Fruit fly (Drosophila melanogaster) whole organism, embryonic: ENCODE measurements around the gene CG14669.
A peak's percentile ranks its signal among the peaks of the same experiment; 100 is the strongest.

Experiments used
- Aef1 ChIP-seq: fragments of 200-800 bp; sonication (Bioruptor generic); IDR thresholded peaks from 3 replicates; pipeline ENCODE4 v1.3.6; 2022; ENCODE audit warnings: missing biosample characterization, missing genetic modification characterization
- Bdp1 ChIP-seq: fragments of 200-800 bp; sonication (Bioruptor generic); optimal IDR thresholded peaks from 3 replicates; lab custom pipeline; 2016; ENCODE audit warnings: missing biosample characterization, missing genetic modification characterization
- CG10543 ChIP-seq: fragments of 200-800 bp; sonication (Bioruptor generic); optimal IDR thresholded peaks from 3 replicates; lab custom pipeline; 2017; ENCODE audit warnings: missing biosample characterization, mild to moderate bottlenecking, missing genetic modification characterization, moderate library complexity
- CG1233 ChIP-seq: fragments of 200-800 bp; sonication (Bioruptor generic); optimal IDR thresholded peaks from 4 replicates; lab custom pipeline; 2018; ENCODE audit warnings: missing biosample characterization, mild to moderate bottlenecking, missing genetic modification characterization
- CG16813 ChIP-seq: fragments of 200-800 bp; sonication (Bioruptor generic); IDR thresholded peaks from 3 replicates; pipeline ENCODE4 v1.3.6; 2022; ENCODE audit warnings: missing biosample characterization, missing genetic modification characterization; ENCODE audit not compliant: partially characterized antibody
- CG17328 ChIP-seq: fragments of 200-800 bp; sonication (Bioruptor generic); IDR thresholded peaks from 2 replicates; pipeline ENCODE4 v1.3.6; 2022; ENCODE audit warnings: missing biosample characterization, missing genetic modification characterization
- CG18262 ChIP-seq: fragments of 200-800 bp; optimal IDR thresholded peaks from 3 replicates; lab custom pipeline; 2019; ENCODE audit warnings: missing biosample characterization, mild to moderate bottlenecking, missing genetic modification characterization, moderate library complexity
- CG18599 ChIP-seq: fragments of 200-800 bp; sonication (Bioruptor generic); optimal IDR thresholded peaks from 3 replicates; lab custom pipeline; 2017; ENCODE audit warnings: missing biosample characterization, missing genetic modification characterization, mild to moderate bottlenecking, moderate library complexity, missing genetic modification reagents
- CG4424 ChIP-seq: fragments of 200-800 bp; sonication (Bioruptor generic); optimal IDR thresholded peaks from 3 replicates; lab custom pipeline; 2016; ENCODE audit warnings: missing biosample characterization, missing genetic modification characterization
- CG4820 ChIP-seq: fragments of 200-800 bp; sonication (Bioruptor generic); optimal IDR thresholded peaks from 3 replicates; lab custom pipeline; 2016; ENCODE audit warnings: missing biosample characterization, missing genetic modification characterization
- CG6791 ChIP-seq: fragments of 200-800 bp; sonication (Bioruptor generic); IDR thresholded peaks from 3 replicates; pipeline ENCODE4 v1.3.6; 2022; ENCODE audit warnings: missing biosample characterization, missing genetic modification characterization; ENCODE audit not compliant: partially characterized antibody
- CG7271 ChIP-seq: fragments of 200-800 bp; sonication (Bioruptor generic); optimal IDR thresholded peaks from 2 replicates; lab custom pipeline; 2018; ENCODE audit warnings: missing biosample characterization, mild to moderate bottlenecking, missing genetic modification characterization, moderate library complexity
- CG7839 ChIP-seq: fragments of 200-800 bp; sonication (Bioruptor generic); optimal IDR thresholded peaks from 3 replicates; lab custom pipeline; 2018; ENCODE audit warnings: missing biosample characterization, mild to moderate bottlenecking, missing genetic modification characterization, moderate library complexity
- CG8765 ChIP-seq: fragments of 200-800 bp; sonication (Bioruptor generic); IDR thresholded peaks from 2 replicates; pipeline ENCODE4 v1.3.6; 2022; ENCODE audit warnings: missing biosample characterization, missing genetic modification characterization
- CG9727 ChIP-seq: fragments of 200-800 bp; sonication (Bioruptor generic); optimal IDR thresholded peaks from 3 replicates; lab custom pipeline; 2017; ENCODE audit warnings: missing biosample characterization, mild to moderate bottlenecking, missing genetic modification characterization
- D ChIP-seq, 2 experiments: fragments of 200-800 bp in 1 of 2; fragments of >200 bp in 1 of 2; sonication (Bioruptor generic) in 1 of 2; optimal IDR thresholded peaks; 2 replicates in 1 of 2; 3 replicates in 1 of 2; lab custom pipeline; 2017; ENCODE audit warnings: mild to moderate bottlenecking in 1 of 2, missing biosample characterization in 1 of 2, missing genetic modification characterization in 1 of 2, missing genetic modification reagents in 1 of 2
- Doc2 ChIP-seq: fragments of 200-800 bp; sonication (Bioruptor generic); IDR thresholded peaks from 2 replicates; pipeline ENCODE4 v1.3.6; 2022; ENCODE audit warnings: missing biosample characterization, missing genetic modification characterization
- Eip74EF ChIP-seq, 2 experiments: fragments of 200-800 bp in 1 of 2; fragments of >200 bp in 1 of 2; sonication (Bioruptor generic) in 1 of 2; optimal IDR thresholded peaks; 2 replicates each; lab custom pipeline; 2017 to 2019; ENCODE audit warnings: missing biosample characterization in 2 of 2, missing genetic modification characterization in 2 of 2, mild to moderate bottlenecking in 1 of 2, moderate library complexity in 1 of 2
- Ets65A ChIP-seq: fragments of 200-800 bp; sonication (Bioruptor generic); peaks from one replicate; lab custom pipeline; 2016; ENCODE audit warnings: missing biosample characterization, missing genetic modification characterization
- Fer2 ChIP-seq: fragments of 200-800 bp; sonication (Bioruptor generic); optimal IDR thresholded peaks from 2 replicates; lab custom pipeline; 2018; ENCODE audit warnings: missing biosample characterization, mild to moderate bottlenecking, missing genetic modification characterization, moderate library complexity
- HHEX ChIP-seq: fragments of 200-800 bp; sonication (Bioruptor generic); optimal IDR thresholded peaks from 3 replicates; lab custom pipeline; 2017; ENCODE audit warnings: missing biosample characterization, mild to moderate bottlenecking, missing genetic modification characterization, missing genetic modification reagents
- Hmx ChIP-seq: fragments of 200-800 bp; sonication (Bioruptor generic); optimal IDR thresholded peaks from 2 replicates; lab custom pipeline; 2016; ENCODE audit warnings: missing biosample characterization, missing genetic modification characterization
- Hr39 ChIP-seq: fragments of >200 bp; optimal IDR thresholded peaks from 2 replicates; lab custom pipeline; 2017
- Kr ChIP-seq: fragments of 200-800 bp; sonication (Bioruptor generic); optimal IDR thresholded peaks from 2 replicates; lab custom pipeline; 2017; ENCODE audit warnings: missing biosample characterization, mild to moderate bottlenecking, missing genetic modification characterization
- Lhr ChIP-seq: fragments of 200-800 bp; sonication (Bioruptor generic); optimal IDR thresholded peaks from 3 replicates; lab custom pipeline; 2017; ENCODE audit warnings: mild to moderate bottlenecking, missing biosample characterization, missing genetic modification reagents, missing genetic modification characterization
- MTF-1 ChIP-seq: fragments of 200-800 bp; sonication (Bioruptor generic); optimal IDR thresholded peaks from 2 replicates; lab custom pipeline; 2018; ENCODE audit warnings: missing biosample characterization, mild to moderate bottlenecking, missing genetic modification characterization, borderline replicate concordance
- NC2β ChIP-seq: fragments of 200-800 bp; sonication (Bioruptor generic); optimal IDR thresholded peaks from 2 replicates; lab custom pipeline; 2016; ENCODE audit warnings: missing biosample characterization, missing genetic modification characterization
- NK7.1 ChIP-seq: fragments of 200-800 bp; sonication (Bioruptor generic); optimal IDR thresholded peaks from 3 replicates; lab custom pipeline; 2016; ENCODE audit warnings: missing biosample characterization, missing genetic modification characterization
- Nf-YB ChIP-seq: fragments of 200-800 bp; sonication (Bioruptor generic); optimal IDR thresholded peaks from 3 replicates; lab custom pipeline; 2019; ENCODE audit warnings: missing biosample characterization, mild to moderate bottlenecking, missing genetic modification characterization, moderate library complexity
- Scr ChIP-seq: fragments of 200-800 bp; sonication (Bioruptor generic); IDR thresholded peaks from 2 replicates; pipeline ENCODE4 v1.3.6; 2022; ENCODE audit warnings: missing biosample characterization, missing genetic modification characterization; ENCODE audit not compliant: partially characterized antibody
- aop ChIP-seq: fragments of 200-800 bp; sonication (Bioruptor generic); IDR thresholded peaks from 2 replicates; pipeline ENCODE4 v1.3.6; 2022; ENCODE audit warnings: missing biosample characterization, missing genetic modification characterization
- cg ChIP-seq: fragments of 200-800 bp; sonication (Bioruptor generic); optimal IDR thresholded peaks from 3 replicates; lab custom pipeline; 2019; ENCODE audit warnings: missing biosample characterization, mild to moderate bottlenecking, missing genetic modification characterization, moderate library complexity
- chn ChIP-seq: fragments of 200-800 bp; sonication (Bioruptor generic); optimal IDR thresholded peaks from 2 replicates; lab custom pipeline; 2016; ENCODE audit warnings: missing biosample characterization, missing genetic modification characterization
- fd3F ChIP-seq: fragments of 200-800 bp; sonication (Bioruptor generic); optimal IDR thresholded peaks from 2 replicates; lab custom pipeline; 2018; ENCODE audit warnings: missing biosample characterization, mild to moderate bottlenecking, missing genetic modification characterization, moderate library complexity
- gce ChIP-seq: fragments of 200-800 bp; sonication (Bioruptor generic); IDR thresholded peaks from 3 replicates; pipeline ENCODE4 v1.3.6; 2022; ENCODE audit warnings: missing biosample characterization, missing genetic modification characterization
- gcm2 ChIP-seq: fragments of 200-800 bp; sonication (Bioruptor generic); optimal IDR thresholded peaks from 2 replicates; lab custom pipeline; 2016; ENCODE audit warnings: missing biosample characterization, missing genetic modification characterization
- gro ChIP-seq: fragments of 200-800 bp; sonication (Bioruptor generic); optimal IDR thresholded peaks from 2 replicates; lab custom pipeline; 2016; ENCODE audit warnings: missing biosample characterization, missing genetic modification characterization
- lab ChIP-seq: fragments of 200-800 bp; sonication (Bioruptor generic); optimal IDR thresholded peaks from 3 replicates; lab custom pipeline; 2017; ENCODE audit warnings: missing biosample characterization, missing genetic modification characterization, mild to moderate bottlenecking, moderate library complexity, missing genetic modification reagents
- lilli ChIP-seq: fragments of 200-800 bp; sonication (Bioruptor generic); optimal IDR thresholded peaks from 3 replicates; lab custom pipeline; 2016; ENCODE audit warnings: missing biosample characterization, missing genetic modification characterization
- nau ChIP-seq: fragments of 200-800 bp; sonication (Bioruptor generic); optimal IDR thresholded peaks from 3 replicates; lab custom pipeline; 2017; ENCODE audit warnings: missing biosample characterization, mild to moderate bottlenecking, missing genetic modification characterization, missing genetic modification reagents
- odd ChIP-seq: fragments of 200-800 bp; sonication (Bioruptor generic); optimal IDR thresholded peaks from 2 replicates; lab custom pipeline; 2017; ENCODE audit warnings: missing biosample characterization, mild to moderate bottlenecking, missing genetic modification characterization
- pita ChIP-seq: fragments of 200-800 bp; sonication (Bioruptor generic); optimal IDR thresholded peaks from 2 replicates; lab custom pipeline; 2017; ENCODE audit warnings: missing biosample characterization, mild to moderate bottlenecking, missing genetic modification characterization
- rib ChIP-seq: fragments of 200-800 bp; sonication (Bioruptor generic); IDR thresholded peaks from 2 replicates; pipeline ENCODE4 v1.3.6; 2022; ENCODE audit warnings: missing biosample characterization, missing genetic modification characterization
- run ChIP-seq: fragments of 200-800 bp; sonication (Bioruptor generic); optimal IDR thresholded peaks from 3 replicates; lab custom pipeline; 2018; ENCODE audit warnings: missing biosample characterization, mild to moderate bottlenecking, missing genetic modification characterization
- sens-2 ChIP-seq: fragments of 200-800 bp; sonication (Bioruptor generic); IDR thresholded peaks from 2 replicates; pipeline ENCODE4 v1.3.6; 2022; ENCODE audit warnings: missing biosample characterization, missing genetic modification characterization
- slbo ChIP-seq: fragments of 200-800 bp; sonication (Bioruptor generic); IDR thresholded peaks from 2 replicates; pipeline ENCODE4 v1.3.6; 2022; ENCODE audit warnings: missing biosample characterization, missing genetic modification characterization
- sna ChIP-seq: fragments of 200-800 bp; sonication (Bioruptor generic); IDR thresholded peaks from 2 replicates; pipeline ENCODE4 v1.3.6; 2022; ENCODE audit warnings: missing biosample characterization, missing genetic modification characterization; ENCODE audit not compliant: partially characterized antibody
- stwl ChIP-seq: fragments of 200-800 bp; sonication (Bioruptor generic); optimal IDR thresholded peaks from 3 replicates; lab custom pipeline; 2018; ENCODE audit warnings: missing biosample characterization, mild to moderate bottlenecking, missing genetic modification characterization, moderate library complexity
- vnd ChIP-seq: fragments of 200-800 bp; sonication (Bioruptor generic); IDR thresholded peaks from 3 replicates; pipeline ENCODE4 v1.3.6; 2022; ENCODE audit warnings: missing biosample characterization, missing genetic modification characterization; ENCODE audit not compliant: partially characterized antibody

The CG14669 gene

DNA sequence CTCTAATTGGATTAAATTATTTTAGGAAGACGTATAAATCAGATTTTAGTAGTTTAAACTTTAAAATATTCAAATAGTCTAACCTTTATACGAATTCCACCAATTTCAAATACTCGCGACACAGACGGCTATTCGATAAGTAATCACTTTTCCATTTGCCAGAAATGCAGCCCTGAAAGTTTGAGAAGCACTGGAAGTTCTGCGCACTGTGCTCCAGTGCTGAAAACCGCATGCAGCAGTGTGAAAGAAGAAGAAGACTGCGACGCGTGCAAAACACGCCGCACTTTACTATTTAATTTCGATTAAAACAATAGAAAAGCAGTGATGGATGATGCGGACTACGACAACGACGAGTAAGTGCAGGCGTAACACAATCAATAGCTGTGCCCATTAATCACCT lies 42.8 kb upstream of the CG14669 start, which contains the start of gene Polr2F (continued):
- TF ChIP-seq CG9727 (GFP tag; lab: Kevin White, UChicago) (peak; percentile 35), NK7.1 (GFP tag; lab: Kevin White, UChicago) (peak; percentile 77), odd (GFP tag; lab: Kevin White, UChicago) (no peak), CG18599 (GFP tag; lab: Kevin White, UChicago) (peak; percentile 82), Lhr (peak; percentile 84), Bdp1 (GFP tag; lab: Kevin White, UChicago) (peak; percentile 83), CG6791 (GFP tag; lab: Robert Waterston, UW) (peak; percentile 57; the same call in 1 of the 3 replicates), HHEX (GFP tag; lab: Kevin White, UChicago) (peak; percentile 76), Scr (GFP tag; lab: Robert Waterston, UW) (peak; percentile 50; the same call in 1 of the 2 replicates), Kr (GFP tag; lab: Kevin White, UChicago) (no peak), chn (peak; percentile 93), aop (GFP tag; lab: Robert Waterston, UW) (peak; percentile 77), gcm2 (peak; percentile 72), Hr39 (lab: Kevin White, UChicago) (no peak), pita (GFP tag; lab: Kevin White, UChicago) (no peak), CG7839 (peak; percentile 75), vnd (GFP tag; lab: Robert Waterston, UW) (no peak), Nf-YB (no peak), sna (GFP tag; lab: Robert Waterston, UW) (no peak), NC2β (GFP tag; lab: Kevin White, UChicago) (peak; percentile 89), gce (GFP tag; lab: Robert Waterston, UW) (no peak), Eip74EF (GFP tag; optimal IDR thresholded peaks at IDR 0.05; lab: Kevin White, UChicago) (no peak), run (tag; lab: Kevin White, UChicago) (no peak), Ets65A (GFP tag; lab: Kevin White, UChicago) (peak; percentile 100), CG8765 (GFP tag; lab: Robert Waterston, UW) (0 out of 2 replicates have a peak, but pooled peaks have one; percentile 19), sens-2 (GFP tag; lab: Robert Waterston, UW) (no peak), CG4820 (GFP tag; lab: Kevin White, UChicago) (peak; percentile 68), lilli (peak; percentile 95), CG17328 (GFP tag; lab: Robert Waterston, UW) (peak; percentile 53), CG18262 (tag; lab: Kevin White, UChicago) (peak; percentile 54), CG1233 (GFP tag; lab: Kevin White, UChicago) (peak; percentile 74), slbo (peak; percentile 95), Hmx (GFP tag; lab: Kevin White, UChicago) (no peak), CG16813 (GFP tag; lab: Robert Waterston, UW) (peak; percentile 48; the same call in 1 of the 3 replicates), CG10543 (peak; percentile 82), gro (GFP tag; lab: Kevin White, UChicago) (peak; percentile 96), Aef1 (GFP tag; lab: Robert Waterston, UW) (peak; percentile 61), MTF-1 (GFP tag; lab: Kevin White, UChicago) (peak; percentile 89), nau (GFP tag; lab: Kevin White, UChicago) (no peak), Fer2 (peak; percentile 59), D (optimal IDR thresholded peaks at IDR 0.05; lab: Kevin White, UChicago) (no peak), D (GFP tag; optimal IDR thresholded peaks at IDR 0.05; lab: Kevin White, UChicago) (peak; percentile 44), stwl (tag; lab: Kevin White, UChicago) (peak; percentile 94), Doc2 (GFP tag; lab: Robert Waterston, UW) (no peak), cg (no peak), fd3F (GFP tag; lab: Kevin White, UChicago) (peak; percentile 70), lab (GFP tag; lab: Kevin White, UChicago) (peak; percentile 87), CG7271 (tag; lab: Kevin White, UChicago) (no peak), rib (GFP tag; lab: Robert Waterston, UW) (peak; percentile 87), CG4424 (GFP tag; lab: Kevin White, UChicago) (peak; percentile 82)
